Worm (Caenorhabditis elegans) whole organism, early embryonic: Measurements from ENCODE around the gene hil-2.

ENCODE experiments used
- scrt-1 ChIP-seq: fragments of 200-800 bp; sonication (Bioruptor generic); IDR thresholded peaks from 2 replicates; pipeline ENCODE4 v1.3.6; 2022; ENCODE audit warnings: missing genetic modification characterization, missing compliant biosample characterization
- sea-1 ChIP-seq: fragments of 200-800 bp; sonication (Bioruptor generic); conservative IDR thresholded peaks from 2 replicates; pipeline ENCODE4 v1.3.6; 2022; ENCODE audit warnings: missing genetic modification characterization, missing compliant biosample characterization
- tbx-11 ChIP-seq: fragments of 200-800 bp; sonication (Bioruptor generic); IDR thresholded peaks from 2 replicates; pipeline ENCODE4 v1.3.6; 2022; ENCODE audit warnings: missing genetic modification characterization, missing compliant biosample characterization

- TF ChIP-seq scrt-1 (GFP tag; lab: Robert Waterston, UW) (no peak), sea-1 (no peak), tbx-11 (no peak)
These were observed 9.8 kb upstream of the hil-2 start, which contains the start of gene ops-1 for ce11 chrIV:6284277-6284676.
